Fruit fly (Drosophila melanogaster) S2 (cell line): ENCODE measurements around the gene Prosalpha6.

Experiments
- CG8478 ChIP-seq: fragments of >200 bp; optimal IDR thresholded peaks from 2 replicates; lab custom pipeline; 2018
- CTCF ChIP-seq, 2 experiments: fragments of >200 bp; optimal IDR thresholded peaks; 2 replicates each; lab custom pipeline; 2018

DNA sequence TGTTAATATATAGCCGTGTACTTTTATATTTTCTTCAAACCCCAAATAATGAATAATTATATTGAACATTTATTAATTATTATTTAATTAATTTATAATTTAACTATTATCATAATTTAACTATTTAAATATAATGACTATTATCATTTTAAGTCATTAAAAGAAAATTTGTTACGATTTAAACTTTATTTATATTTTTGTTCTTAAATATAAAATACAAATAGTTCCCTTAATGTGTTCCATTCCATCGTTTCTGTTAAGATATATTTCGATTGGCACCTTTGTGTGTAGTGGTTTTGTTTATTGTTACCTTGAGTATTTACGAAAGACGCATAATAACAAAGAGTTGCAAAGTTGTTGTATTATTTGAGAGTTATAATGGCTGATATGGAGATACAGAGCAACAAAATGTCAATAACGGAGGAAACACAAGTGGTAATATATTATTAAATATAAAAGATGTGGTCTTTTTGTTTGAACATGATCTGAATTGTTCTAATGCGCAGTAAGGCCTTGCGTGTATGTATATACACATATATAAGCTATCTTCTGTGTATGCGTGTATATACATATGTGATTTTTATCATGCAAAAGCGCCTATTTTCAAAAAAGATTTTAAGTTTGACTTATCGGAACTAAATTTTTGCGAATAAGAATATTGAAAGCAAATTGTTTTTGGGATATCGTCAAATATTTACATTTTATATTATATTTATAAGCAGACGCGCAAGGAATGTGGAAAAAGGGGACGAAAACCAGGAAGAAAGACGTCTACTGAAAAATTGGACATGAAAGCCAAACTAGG, 42.9 kb downstream of the Prosalpha6 start, which contains the start of gene REPTOR-BP:
- TF ChIP-seq CG8478 (lab: Kevin White, UChicago): no peak
- TF ChIP-seq CTCF (optimal IDR thresholded peaks at IDR 0.05; lab: Kevin White, UChicago): no peak
